Fruit fly (Drosophila melanogaster): ENCODE results near the gene CG17078.
A peak's percentile ranks its signal among the peaks of the same experiment; 100 is the strongest.

The CG17078 gene

dm6 chr2L:305646-306045 is 27.6 kb upstream of the CG17078 start, which contains the start of gene Plc21C (continued):
- TF ChIP-seq ken (GFP tag; IDR thresholded peaks at IDR 0.05): no peak
- peak; percentile 74 for TF ChIP-seq CG10267 (tag; optimal IDR thresholded peaks at IDR 0.05)
- TF ChIP-seq scrt (GFP tag; optimal IDR thresholded peaks at IDR 0.05): peak; percentile 12
- peak; percentile 26 for TF ChIP-seq az2 (GFP tag; optimal IDR thresholded peaks at IDR 0.05)
- TF ChIP-seq gsb-n (tag; optimal IDR thresholded peaks at IDR 0.05): peak; percentile 36
- TF ChIP-seq dysf (GFP tag; IDR thresholded peaks at IDR 0.05): no peak; the same call in 2 of the 3 replicates
- no peak for TF ChIP-seq Taf1 (GFP tag; IDR thresholded peaks at IDR 0.05)
- TF ChIP-seq Opbp (GFP tag; IDR thresholded peaks at IDR 0.05; ENCODE audit: partially characterized antibody): peak; percentile 53; the same call in 2 of the 3 replicates
- no peak; the same call in 1 of the 2 replicates for TF ChIP-seq CG9215 (GFP tag; IDR thresholded peaks at IDR 0.05)
- TF ChIP-seq fd3F (GFP tag; optimal IDR thresholded peaks at IDR 0.05): no peak
- no peak for TF ChIP-seq Hand (GFP tag; optimal IDR thresholded peaks at IDR 0.05)
- TF ChIP-seq Elba2 (GFP tag; optimal IDR thresholded peaks at IDR 0.05): no peak
- peak; percentile 42 for TF ChIP-seq vfl (GFP tag; optimal IDR thresholded peaks at IDR 0.05)
- no peak for TF ChIP-seq ab (GFP tag; optimal IDR thresholded peaks at IDR 0.05)
- TF ChIP-seq Lpt (GFP tag; optimal IDR thresholded peaks at IDR 0.05): no peak
- TF ChIP-seq CG15514 (GFP tag; optimal IDR thresholded peaks at IDR 0.05): peak; percentile 88
- peak; percentile 39 for TF ChIP-seq bcd (GFP tag; optimal IDR thresholded peaks at IDR 0.05)
- TF ChIP-seq CG11093 (GFP tag; IDR thresholded peaks at IDR 0.05): no peak
- peak; percentile 18 for TF ChIP-seq CG10654 (GFP tag; optimal IDR thresholded peaks at IDR 0.05)
- peak; percentile 63 for TF ChIP-seq Hsf (GFP tag; optimal IDR thresholded peaks at IDR 0.05)
- TF ChIP-seq Dp (GFP tag; optimal IDR thresholded peaks at IDR 0.05): peak; percentile 99
- no peak for TF ChIP-seq oc (tag; optimal IDR thresholded peaks at IDR 0.05)
- TF ChIP-seq Deaf1 (tag; optimal IDR thresholded peaks at IDR 0.05): peak; percentile 74
- no peak for TF ChIP-seq ap (GFP tag; IDR thresholded peaks at IDR 0.05)
- no peak for TF ChIP-seq CG4707 (GFP tag; optimal IDR thresholded peaks at IDR 0.05)
- no peak for TF ChIP-seq CG6175 (GFP tag; IDR thresholded peaks at IDR 0.05)
- no peak for TF ChIP-seq ranshi (GFP tag; IDR thresholded peaks at IDR 0.05)
- TF ChIP-seq Bdp1 (GFP tag; optimal IDR thresholded peaks at IDR 0.05): peak; percentile 10
- no peak for TF ChIP-seq so (GFP tag; IDR thresholded peaks at IDR 0.05)
- peak; percentile 46 for TF ChIP-seq CG9817 (tag; optimal IDR thresholded peaks at IDR 0.05)
- no peak for TF ChIP-seq C15 (GFP tag; IDR thresholded peaks at IDR 0.05)
- TF ChIP-seq eyg (GFP tag; optimal IDR thresholded peaks at IDR 0.05): no peak
- TF ChIP-seq mirr (GFP tag; optimal IDR thresholded peaks at IDR 0.05): no peak
- TF ChIP-seq usp (GFP tag; optimal IDR thresholded peaks at IDR 0.05): no peak
- peak; percentile 59 for TF ChIP-seq CHES-1-like (GFP tag; optimal IDR thresholded peaks at IDR 0.05)
- TF ChIP-seq CG3163 (GFP tag; optimal IDR thresholded peaks at IDR 0.05): peak; percentile 43
- no peak for TF ChIP-seq gt (GFP tag; IDR thresholded peaks at IDR 0.05)
- peak; percentile 81 for TF ChIP-seq CG2116 (GFP tag; optimal IDR thresholded peaks at IDR 0.05)
- TF ChIP-seq CG13424 (tag; optimal IDR thresholded peaks at IDR 0.05): peak; percentile 63
- TF ChIP-seq ssp (GFP tag; IDR thresholded peaks at IDR 0.05): peak; percentile 34; the same call in 1 of the 2 replicates
- peak; percentile 93 for TF ChIP-seq her (GFP tag; optimal IDR thresholded peaks at IDR 0.05)
- TF ChIP-seq CG2129 (GFP tag; IDR thresholded peaks at IDR 0.05; ENCODE audit: partially characterized antibody): no peak
- TF ChIP-seq CG6683 (GFP tag; optimal IDR thresholded peaks at IDR 0.05): no peak
- no peak for TF ChIP-seq Aef1 (GFP tag; IDR thresholded peaks at IDR 0.05)
- TF ChIP-seq ind (GFP tag; optimal IDR thresholded peaks at IDR 0.05): peak; percentile 38
- TF ChIP-seq B-H1 (GFP tag; IDR thresholded peaks at IDR 0.05): no peak
- no peak for TF ChIP-seq Hmx (GFP tag; optimal IDR thresholded peaks at IDR 0.05)
- peak; percentile 96 for TF ChIP-seq pzg (GFP tag; optimal IDR thresholded peaks at IDR 0.05)
- peak; percentile 63; the same call in 1 of the 2 replicates for TF ChIP-seq Rfx (GFP tag; IDR thresholded peaks at IDR 0.05)
- peak; percentile 52 for TF ChIP-seq CG33213 (GFP tag; optimal IDR thresholded peaks at IDR 0.05)
- TF ChIP-seq CG1792 (GFP tag; optimal IDR thresholded peaks at IDR 0.05): peak; percentile 23
- no peak for TF ChIP-seq CG6689 (GFP tag; IDR thresholded peaks at IDR 0.05)
